Worm (Caenorhabditis elegans): Measurements from ENCODE around the gene R05H11.2.

DNA sequence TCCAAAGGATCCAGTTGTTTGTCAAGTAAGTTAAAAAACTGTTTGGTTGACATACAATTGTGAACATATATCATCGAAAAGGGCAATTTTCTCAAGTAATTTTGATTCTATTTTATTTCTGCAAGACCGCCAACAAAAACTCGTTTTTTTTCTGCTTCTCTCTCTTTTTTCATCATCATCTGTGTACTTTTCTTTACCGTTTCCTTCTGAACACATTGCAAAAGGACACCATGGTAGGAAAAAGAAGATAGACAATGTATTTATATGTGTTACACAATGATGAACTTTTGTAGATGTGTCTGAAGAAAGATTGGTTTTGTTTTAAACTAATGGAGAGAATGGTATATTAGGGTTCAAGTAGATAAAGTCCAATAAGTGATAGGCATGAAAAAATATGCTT is 809 bp downstream of the R05H11.2 start:
- TF ChIP-seq C16A3.4 (tag; optimal IDR thresholded peaks at IDR 0.05) (no peak), fkh-10 (GFP tag; optimal IDR thresholded peaks at IDR 0.05) (no peak), C34B4.2 (tag; optimal IDR thresholded peaks at IDR 0.05) (no peak), blmp-1 (tag; optimal IDR thresholded peaks at IDR 0.05) (no peak), zag-1 (tag; optimal IDR thresholded peaks at IDR 0.05) (no peak), mdl-1 (tag; optimal IDR thresholded peaks at IDR 0.05) (no peak), hpl-2 (GFP tag; optimal IDR thresholded peaks at IDR 0.05) (no peak), ama-1 (optimal IDR thresholded peaks at IDR 0.05) (no peak)

Measured in whole organism, L1 larva.